Worm (Caenorhabditis elegans) whole organism, L4 larva: Measurements from ENCODE around the gene toe-1.

Experiments
- Y105C5A.15 ChIP-seq: fragments of 200-800 bp; sonication (Bioruptor generic); IDR thresholded peaks from 2 replicates; pipeline ENCODE4 v1.3.6; 2022; ENCODE audit warnings: missing genetic modification characterization, missing compliant biosample characterization
- ceh-82 ChIP-seq: sonication (generic microtip); optimal IDR thresholded peaks from 2 replicates; lab custom pipeline; 2017; ENCODE audit warnings: missing biosample characterization, missing genetic modification characterization
- ces-1 ChIP-seq: fragments of 150-350 bp; sonication (generic microtip); optimal IDR thresholded peaks from 4 replicates; lab custom pipeline; 2014; ENCODE audit warnings: missing biosample characterization, missing genetic modification reagents, missing genetic modification characterization
- daf-8 ChIP-seq: fragments of 200-800 bp; sonication (Bioruptor generic); IDR thresholded peaks from 2 replicates; pipeline ENCODE4 v1.3.6; 2022; ENCODE audit warnings: missing genetic modification characterization, missing compliant biosample characterization
- egl-27 ChIP-seq: sonication (generic microtip); optimal IDR thresholded peaks from 3 replicates; lab custom pipeline; 2017; ENCODE audit warnings: missing biosample characterization, missing genetic modification reagents, missing genetic modification characterization
- lin-15B ChIP-seq: fragments of 150-350 bp; sonication (generic microtip); optimal IDR thresholded peaks from 3 replicates; lab custom pipeline; 2014; ENCODE audit warnings: missing biosample characterization, missing genetic modification characterization
- lir-3 ChIP-seq: sonication (generic microtip); optimal IDR thresholded peaks from 2 replicates; lab custom pipeline; 2016; ENCODE audit warnings: mild to moderate bottlenecking, missing genetic modification characterization, missing compliant biosample characterization
- nhr-11 ChIP-seq: fragments of 150-350 bp; optimal IDR thresholded peaks from 2 replicates; lab custom pipeline; 2014; ENCODE audit warnings: missing biosample characterization, missing genetic modification characterization
- nhr-25 ChIP-seq: sonication (generic microtip); optimal IDR thresholded peaks from 2 replicates; lab custom pipeline; 2017; ENCODE audit warnings: missing genetic modification characterization, mild to moderate bottlenecking, missing compliant biosample characterization, antibody characterized with exemption, moderate library complexity, borderline replicate concordance; ENCODE audit not compliant: insufficient read depth
- nhr-41 ChIP-seq: fragments of 200-800 bp; sonication (Bioruptor generic); IDR thresholded peaks from 2 replicates; pipeline ENCODE4 v1.3.6; 2022; ENCODE audit warnings: missing genetic modification reagents, missing genetic modification characterization, missing compliant biosample characterization
- unc-62 ChIP-seq, 3 experiments: fragments of 150-350 bp in 1 of 3; sonication (generic microtip); optimal IDR thresholded peaks in 2 of 3; peaks in 1 of 3; 1 replicate in 1 of 3; 2 replicates in 2 of 3; lab custom pipeline; 2014 to 2017; ENCODE audit warnings: missing biosample characterization in 3 of 3, missing genetic modification characterization in 3 of 3, missing genetic modification reagents in 3 of 3, missing genotype in 1 of 3
- ztf-11 ChIP-seq: fragments of 150-350 bp; optimal IDR thresholded peaks from 2 replicates; lab custom pipeline; 2014; ENCODE audit warnings: missing biosample characterization, missing genetic modification characterization

DNA sequence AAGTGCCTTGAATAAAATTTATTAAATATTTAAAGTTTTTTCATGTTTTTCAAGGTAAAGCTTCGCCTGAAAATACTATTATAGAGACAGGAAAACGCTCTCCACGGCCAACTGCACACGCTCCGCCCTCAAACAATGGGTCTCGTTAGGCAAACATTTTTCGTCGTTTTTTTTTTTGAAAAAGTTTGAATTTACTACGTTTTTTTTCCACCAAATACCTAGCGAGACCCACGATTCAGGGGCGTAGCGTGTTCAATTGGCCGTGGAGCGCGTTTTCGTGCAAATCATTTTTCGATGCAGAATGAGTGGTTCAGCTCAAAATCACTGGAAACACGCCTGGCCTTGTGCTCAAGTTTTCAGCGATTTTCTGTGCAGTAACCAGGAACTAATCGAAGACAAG, 42.9 kb downstream of the toe-1 start, which contains the start of gene W06B4.2:
- TF ChIP-seq egl-27 (tag; lab: Kevin White, UChicago) (no peak), unc-62 (GFP tag; optimal IDR thresholded peaks at IDR 0.05 in 1 of 2; lab: Kevin White, UChicago) (no peak), unc-62 (tag; optimal IDR thresholded peaks at IDR 0.05; lab: Kevin White, UChicago) (no peak), ces-1 (GFP tag; lab: Kevin White, UChicago) (no peak), lin-15B (tag; lab: Kevin White, UChicago) (no peak), nhr-41 (no peak), ztf-11 (tag; lab: Kevin White, UChicago) (no peak), daf-8 (GFP tag; lab: Robert Waterston, UW) (no peak), ceh-82 (no peak), nhr-11 (no peak), Y105C5A.15 (GFP tag; lab: Robert Waterston, UW) (no peak), lir-3 (no peak), nhr-25 (tag; lab: Kevin White, UChicago) (no peak)
